Fruit fly (Drosophila melanogaster) whole organism, larva: ENCODE measurements around the gene OtopLa.

Source experiments
- noc ChIP-seq: fragments of 200-800 bp; sonication (Bioruptor generic); optimal IDR thresholded peaks from 3 replicates; lab custom pipeline; 2019; ENCODE audit warnings: missing biosample characterization, mild to moderate bottlenecking, missing genetic modification characterization, moderate library complexity

The OtopLa gene

DNA sequence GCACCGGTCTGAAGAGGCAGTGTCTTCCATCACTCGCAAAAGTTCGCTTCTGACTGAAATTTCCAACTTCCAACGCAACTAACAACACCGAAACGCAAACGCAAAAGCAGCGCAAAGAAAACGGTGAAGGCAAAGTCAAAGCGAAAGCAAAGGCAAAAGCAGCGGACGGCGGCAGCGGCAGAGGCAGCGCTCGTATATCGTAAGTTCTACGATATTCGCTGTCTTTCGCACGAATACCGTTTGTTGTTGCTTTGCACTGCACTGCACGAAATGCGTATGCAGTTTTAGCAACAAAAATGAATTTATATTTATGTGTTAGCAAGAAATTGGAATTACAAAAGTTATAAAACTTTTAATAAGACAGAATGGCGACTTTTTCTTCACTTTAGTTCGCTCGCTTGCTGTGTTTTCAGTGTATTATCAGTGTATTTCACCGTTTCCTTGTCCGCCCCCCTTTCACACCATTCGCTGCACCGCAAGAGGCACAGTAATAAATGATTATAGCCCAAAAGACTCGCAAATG lies at the start of gene OtopLa:
Gene OtopLa, minus strand, starts transcription at position 51 of the 523 bp plus-strand sequence.
- no peak for TF ChIP-seq noc

DNA sequence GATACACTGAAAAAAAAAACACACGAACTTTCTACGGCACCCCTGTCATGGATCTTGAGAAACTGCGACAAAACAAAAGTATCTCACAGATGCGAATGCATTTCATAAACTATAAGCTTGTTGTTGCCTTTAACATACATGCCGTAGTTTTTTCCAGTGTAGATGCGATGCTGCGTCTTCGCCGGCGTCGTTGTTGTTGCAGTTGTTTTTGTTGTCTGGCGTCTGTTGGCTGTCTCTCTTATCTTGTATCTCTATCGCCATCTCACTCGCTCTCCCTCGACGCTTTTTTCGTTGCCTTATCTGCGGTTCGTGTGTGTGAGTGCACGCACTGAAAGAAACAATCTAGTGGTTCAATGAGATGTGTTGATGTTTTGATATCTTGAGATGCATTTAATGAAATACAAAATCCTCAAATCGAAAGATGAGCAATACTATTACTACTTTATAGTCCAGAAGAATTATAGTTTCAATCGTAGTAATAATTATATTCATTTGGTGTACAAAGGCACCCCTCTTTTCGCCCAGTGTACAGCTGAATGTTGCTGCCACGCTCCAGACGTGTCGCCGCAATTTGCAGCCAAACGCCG lies 48.2 kb upstream of the OtopLa start:
- peak; percentile 88 for TF ChIP-seq noc

DNA sequence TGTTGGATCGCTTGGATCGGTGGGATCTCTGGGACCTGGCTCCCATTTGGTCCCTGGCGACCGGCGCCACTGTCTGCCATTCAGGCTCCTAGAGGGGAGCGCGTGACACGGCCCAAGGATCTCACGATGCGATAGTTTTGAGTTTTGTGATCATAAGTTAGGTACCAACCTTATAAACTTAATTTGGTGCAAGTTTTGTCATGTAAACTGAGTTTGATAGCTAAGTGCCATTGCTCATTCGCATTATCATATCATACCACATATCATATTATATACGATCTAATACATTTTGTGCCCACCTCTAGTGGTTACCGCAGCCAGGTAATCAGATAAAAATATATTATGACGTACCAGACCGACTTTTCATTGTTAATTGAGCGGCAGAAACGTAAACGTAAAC lies 47.7 kb upstream of the OtopLa start:
- TF ChIP-seq noc, result no peak

DNA sequence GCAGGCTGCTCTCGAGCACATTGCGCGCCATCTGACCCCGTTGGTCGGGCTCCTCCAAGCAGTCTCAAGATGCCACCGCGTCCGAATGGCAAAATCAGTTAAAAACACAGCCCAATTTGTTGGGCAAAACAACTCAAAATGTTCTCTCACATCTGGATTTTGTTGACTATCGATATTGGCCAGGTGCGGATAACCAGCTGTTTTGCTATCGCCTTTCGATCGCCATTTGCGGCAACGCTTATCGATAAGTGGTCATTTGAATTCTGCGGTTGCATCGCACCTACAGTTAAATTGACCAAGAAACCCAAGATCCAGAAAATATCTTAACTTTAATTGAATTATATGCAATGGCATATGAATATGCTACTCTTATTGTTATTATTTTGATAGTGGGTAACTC lies 46.7 kb upstream of the OtopLa start, which contains the start of gene CG3149:
Gene CG3149, minus strand, starts transcription at position 171 of the 400 bp plus-strand sequence.
- no peak for TF ChIP-seq noc

DNA sequence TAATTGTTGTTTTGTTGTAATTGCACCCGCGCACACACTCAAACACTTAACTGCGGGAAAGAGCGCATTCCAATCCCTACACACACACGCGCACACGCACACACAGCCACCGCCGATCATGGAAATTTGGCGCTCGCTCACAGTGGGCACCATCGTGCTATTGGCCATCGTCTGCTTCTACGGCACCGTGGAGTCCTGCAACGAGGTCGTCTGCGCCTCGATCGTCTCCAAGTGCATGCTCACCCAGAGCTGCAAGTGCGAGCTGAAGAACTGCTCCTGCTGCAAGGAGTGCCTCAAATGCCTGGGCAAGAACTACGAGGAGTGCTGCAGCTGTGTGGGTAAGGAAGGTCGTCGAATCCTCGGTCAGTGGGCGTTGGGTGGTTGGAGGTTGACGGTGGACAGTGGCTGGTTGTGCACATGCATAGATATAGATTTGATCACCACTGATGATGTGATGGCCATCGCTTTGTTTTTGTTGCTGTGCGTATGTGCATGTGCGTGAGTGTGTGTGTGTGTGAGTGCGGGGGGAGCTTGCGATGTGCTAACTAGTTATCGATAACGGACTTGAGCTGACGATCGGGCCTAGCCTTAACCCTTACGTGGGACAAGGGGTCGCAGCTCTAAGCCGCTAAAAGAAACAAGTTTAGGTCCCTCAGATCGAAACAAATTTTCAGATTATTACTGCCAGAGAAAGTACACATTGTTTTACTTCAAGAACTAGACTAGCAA lies 42.5 kb upstream of the OtopLa start:
- TF ChIP-seq noc, result no peak

DNA sequence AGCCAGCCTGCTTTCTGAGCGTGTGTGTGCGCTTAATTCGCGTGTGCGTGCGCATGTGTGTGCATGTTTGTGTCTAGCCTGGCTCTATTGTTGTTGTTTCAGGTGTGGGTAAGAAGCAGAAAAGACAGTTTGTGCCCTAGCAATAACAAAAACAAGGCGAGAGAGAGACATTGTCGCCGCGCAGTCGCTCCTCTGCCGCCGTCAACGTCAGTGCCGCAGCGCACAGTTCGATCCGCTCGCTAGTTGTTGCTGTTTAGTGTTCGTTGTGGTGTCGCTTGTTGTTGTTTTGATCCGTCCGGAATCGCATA lies 41.9 kb upstream of the OtopLa start:
- TF ChIP-seq noc, result no peak

DNA sequence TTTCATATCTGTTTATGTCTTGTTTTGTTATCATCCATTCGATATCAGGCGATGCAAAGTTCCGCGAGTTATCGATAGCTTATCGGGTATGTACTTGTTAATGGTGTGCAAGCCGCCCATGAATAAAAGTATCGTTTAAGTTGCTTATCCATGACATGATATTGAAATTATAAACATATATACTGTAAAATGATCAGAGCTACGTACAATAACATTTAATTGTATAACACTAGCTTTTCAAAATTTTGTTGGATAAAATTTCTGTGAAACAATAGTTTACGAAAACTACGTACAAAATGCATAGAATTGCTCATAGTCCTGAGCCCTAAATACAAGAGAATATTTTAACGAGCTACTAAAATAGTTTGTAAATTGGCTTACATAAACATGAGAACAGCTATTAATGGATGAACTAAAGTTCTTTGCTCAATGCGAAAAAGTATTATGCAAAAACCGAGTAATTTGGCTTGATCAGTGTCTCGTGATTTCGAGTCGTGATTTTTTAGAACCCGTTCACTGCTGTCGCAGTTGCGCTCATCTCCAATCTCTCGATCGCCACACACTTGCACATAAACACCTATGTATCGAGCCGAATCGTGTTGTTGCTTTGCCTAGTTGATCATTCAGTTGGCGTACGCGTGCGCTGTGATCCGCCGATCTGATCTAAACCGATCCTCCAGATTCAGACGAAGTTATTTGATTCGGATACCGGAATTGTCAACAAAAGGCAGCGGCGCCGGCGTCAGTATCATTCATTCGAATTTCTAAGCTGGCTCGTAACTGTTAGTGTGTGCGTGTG lies 41.3 kb upstream of the OtopLa start, which contains the start of the genes PGAP1 and cv:
Gene PGAP1, minus strand, starts transcription at position 57 of the 799 bp plus-strand sequence.
Gene cv, plus strand, starts transcription at position 586 of the 799 bp plus-strand sequence.
- no peak for TF ChIP-seq noc

DNA sequence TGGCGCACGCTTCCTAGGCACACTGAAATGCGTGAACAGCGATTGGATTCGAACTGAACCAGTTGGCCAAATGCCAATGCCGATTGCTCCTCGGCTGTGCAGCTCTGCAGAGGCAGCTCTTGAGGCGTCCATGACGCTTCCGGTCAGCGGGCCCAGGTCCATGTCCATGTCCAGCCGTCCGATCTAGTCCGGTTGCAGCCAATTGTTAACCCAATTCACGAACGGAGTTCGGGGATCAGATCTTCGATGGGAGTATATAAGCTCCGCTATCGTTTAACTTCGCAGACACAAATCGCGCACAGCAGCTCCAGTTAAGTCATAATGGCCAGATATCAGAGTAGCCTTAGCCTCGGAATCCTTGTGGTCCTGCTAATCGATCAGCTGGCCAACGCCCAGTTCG lies 34.7 kb upstream of the OtopLa start, which contains the start of gene CG42449:
Gene CG42449, plus strand, starts transcription at position 301 of the 400 bp plus-strand sequence.
- no peak for TF ChIP-seq noc

DNA sequence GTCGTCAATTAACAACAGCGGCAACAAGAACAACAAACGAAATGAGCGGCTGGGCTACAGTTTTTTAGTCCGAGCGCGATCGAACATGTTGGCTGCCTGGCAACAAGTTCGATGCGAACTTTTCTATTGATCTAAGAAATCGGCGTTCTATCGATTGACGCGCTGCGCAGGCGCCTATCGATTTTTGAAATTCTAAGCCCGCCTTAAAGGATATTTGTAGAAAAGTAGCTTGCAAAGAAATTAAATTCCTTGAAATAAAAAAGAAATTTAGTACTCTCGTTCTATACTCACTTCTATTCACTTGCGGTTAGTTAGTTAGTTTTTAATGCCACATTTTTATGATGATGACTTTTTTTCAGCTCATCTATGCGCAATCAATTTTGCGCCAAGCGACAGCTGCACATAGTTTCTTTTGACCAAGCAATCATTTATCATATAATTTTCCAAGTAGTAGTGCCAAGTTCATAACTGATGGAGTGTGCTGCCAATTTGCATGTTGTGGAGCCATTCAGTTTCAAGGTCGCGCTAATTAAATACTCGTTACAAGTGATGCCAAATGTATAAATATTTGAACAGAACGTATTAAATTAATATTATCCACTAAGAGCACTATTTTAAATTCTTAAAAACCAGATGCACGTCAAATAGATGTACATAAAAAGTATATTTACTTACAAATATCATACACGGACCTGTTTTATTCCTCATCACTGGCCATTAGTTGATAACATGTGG lies 31.8 kb upstream of the OtopLa start, which contains the start of the genes Tre1 and Gr5a:
Gene Tre1, minus strand, starts transcription at position 45 of the 735 bp plus-strand sequence.
Gene Gr5a, plus strand, starts transcription at position 685 of the 735 bp plus-strand sequence.
- TF ChIP-seq noc, result no peak

DNA sequence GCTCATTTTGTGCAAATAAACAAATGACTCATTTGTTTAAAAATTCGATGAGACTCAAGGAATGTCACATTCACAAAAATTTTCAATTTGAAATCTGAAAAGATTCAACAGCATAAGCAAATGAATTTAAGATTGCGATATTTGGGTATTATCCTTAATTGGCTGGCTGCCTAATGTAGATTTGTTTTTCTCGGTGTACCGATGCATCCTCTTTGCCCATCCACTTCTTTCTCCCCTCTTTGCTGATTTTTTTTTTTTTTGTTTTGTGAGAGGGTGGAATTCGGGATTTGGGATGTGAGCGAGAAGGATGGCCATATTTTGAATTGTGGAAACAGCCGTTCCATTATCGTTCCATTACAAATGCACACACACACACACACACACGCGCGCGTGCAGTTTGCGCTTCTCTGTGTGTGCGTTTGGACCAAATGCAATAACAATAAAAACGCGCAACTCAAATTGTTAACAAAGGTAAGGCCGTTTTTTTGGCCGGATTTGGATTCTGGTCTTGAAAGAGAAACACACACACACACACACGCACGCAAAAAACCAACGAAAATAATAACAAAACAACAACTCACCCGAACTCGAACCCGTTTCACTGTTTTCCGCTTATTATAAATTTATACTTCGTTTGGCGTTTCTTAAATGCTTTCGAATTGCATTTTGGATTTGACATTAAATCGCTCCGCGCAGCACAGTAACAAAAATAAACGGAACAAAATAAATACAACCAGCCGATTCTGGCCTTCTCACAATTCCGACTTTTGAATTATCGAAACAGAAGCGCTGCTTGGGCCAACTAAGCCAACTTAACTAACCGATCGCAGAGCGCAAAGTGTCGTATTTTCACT lies 31.0 kb upstream of the OtopLa start:
- TF ChIP-seq noc, result no peak

DNA sequence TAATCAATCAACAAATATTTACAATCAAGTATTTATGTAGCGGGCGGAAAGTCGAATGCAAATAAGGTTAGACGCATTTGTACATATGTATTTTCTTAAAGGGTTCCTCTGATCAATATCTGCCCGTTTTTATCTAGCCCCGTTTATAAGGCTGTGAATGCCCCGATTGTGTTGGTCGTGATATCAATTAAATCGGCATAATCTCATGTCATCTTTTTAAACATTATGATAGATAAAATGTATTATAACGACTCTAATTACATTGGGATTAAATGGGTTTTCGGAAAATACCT lies 29.8 kb upstream of the OtopLa start:
- no peak for TF ChIP-seq noc

DNA sequence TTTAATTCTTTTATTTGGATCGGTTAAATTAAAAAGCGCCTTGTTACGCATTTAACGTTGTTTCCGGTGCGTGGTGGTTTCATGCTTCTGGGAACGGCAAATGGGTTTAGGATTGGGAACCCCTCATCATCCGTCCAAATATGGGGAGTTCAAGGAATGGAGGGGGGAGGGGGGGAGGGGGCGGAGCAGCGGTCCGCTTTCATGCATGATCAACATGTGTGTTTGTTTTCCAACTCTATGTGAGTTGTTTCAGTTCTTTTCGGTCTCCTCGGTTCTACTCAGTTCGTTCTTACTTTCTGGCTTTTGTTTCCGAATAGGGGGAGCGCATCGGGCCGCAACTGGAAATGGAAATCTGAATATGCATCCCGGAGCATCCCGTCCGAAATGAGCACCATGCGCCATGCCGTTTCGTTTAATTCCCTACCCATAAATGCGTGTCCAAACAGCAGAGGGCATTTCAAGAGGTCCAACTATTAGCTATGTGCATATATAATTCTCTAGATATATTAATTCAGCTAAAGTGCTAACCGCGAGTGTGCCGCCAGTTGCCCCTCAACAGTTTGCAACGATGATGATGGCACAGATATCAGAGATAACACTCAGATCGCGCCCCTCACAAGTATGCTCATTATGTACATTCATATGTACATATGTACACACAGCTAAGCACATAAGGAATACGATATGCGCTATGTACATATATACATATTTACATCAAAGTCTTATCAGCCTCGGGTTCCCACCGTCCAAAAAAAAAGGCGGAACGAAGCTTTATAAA lies 29.3 kb upstream of the OtopLa start:
- no peak for TF ChIP-seq noc

DNA sequence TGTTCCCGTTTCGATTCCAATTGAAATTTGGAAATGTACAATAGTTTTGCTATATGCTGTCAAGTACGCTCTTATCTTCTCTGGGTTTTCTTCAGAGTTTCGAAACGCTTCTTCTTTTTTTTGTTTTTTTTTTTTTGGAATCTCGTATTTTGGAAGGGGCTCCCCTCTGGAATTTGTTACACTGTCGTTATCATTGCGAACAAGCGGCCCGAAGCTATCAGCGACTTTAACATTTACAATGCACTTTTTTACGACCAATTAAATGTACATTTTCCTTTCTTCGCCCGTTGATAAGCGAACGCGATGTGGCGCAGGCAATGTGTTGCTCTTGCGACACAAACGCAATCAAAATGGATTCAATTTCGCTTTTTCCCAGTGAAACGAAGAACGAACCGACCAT lies 28.6 kb upstream of the OtopLa start:
- no peak for TF ChIP-seq noc

DNA sequence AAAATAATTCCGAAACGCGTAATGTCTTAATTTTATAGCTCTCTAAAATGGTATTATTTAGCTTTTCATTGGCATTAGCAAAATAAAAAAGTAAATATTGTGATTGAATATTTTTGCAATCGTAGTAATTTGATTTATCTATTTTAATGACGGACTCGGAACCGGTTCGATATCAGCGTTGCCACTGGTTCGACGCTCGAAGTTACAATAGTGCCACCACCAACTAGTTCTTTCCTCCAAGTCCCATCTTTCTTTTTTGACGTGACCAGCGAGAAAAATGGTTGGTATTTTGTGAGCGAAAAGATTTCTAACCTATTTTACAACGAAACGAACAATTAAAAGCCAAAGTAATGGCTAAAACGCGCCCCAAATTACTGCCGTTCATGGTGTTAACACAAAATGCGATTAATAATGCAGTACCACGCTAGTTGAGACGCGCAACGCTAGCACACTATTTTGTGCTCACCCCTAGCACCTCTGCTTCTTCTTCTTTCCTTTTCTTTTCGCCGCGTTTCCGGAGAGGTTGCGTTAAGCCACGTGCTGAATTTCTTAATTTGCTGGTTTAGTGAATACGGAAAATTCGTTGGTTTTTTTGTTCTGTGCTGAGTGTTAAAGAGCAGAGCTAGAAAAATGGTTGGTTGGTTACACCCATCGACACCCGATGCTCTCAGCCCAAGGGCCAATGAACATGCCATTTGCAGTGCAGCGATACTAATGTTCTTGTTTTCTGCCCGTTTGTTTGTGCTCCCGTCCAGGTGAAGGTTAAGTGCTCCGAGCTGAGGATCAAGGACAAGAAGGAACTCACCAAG lies 24.2 kb upstream of the OtopLa start, which contains the start of gene RpL35:
Gene RpL35, plus strand, starts transcription at position 159 of the 809 bp plus-strand sequence.
- TF ChIP-seq noc, result peak; percentile 51
